Worm (Caenorhabditis elegans): ENCODE results near the gene btb-18.

ce11 chrII:3303582-3303981 lies 5.6 kb downstream of the btb-18 start:
- TF ChIP-seq unc-86 (tag; optimal IDR thresholded peaks at IDR 0.05) (no peak), lin-13 (GFP tag; optimal IDR thresholded peaks at IDR 0.05) (no peak), nhr-12 (tag; optimal IDR thresholded peaks at IDR 0.05) (no peak), lin-39 (tag; optimal IDR thresholded peaks at IDR 0.05) (no peak), unc-62 (GFP tag; optimal IDR thresholded peaks at IDR 0.05) (no peak), lin-35 (GFP tag; optimal IDR thresholded peaks at IDR 0.05) (no peak)
